Worm (Caenorhabditis elegans) whole organism, L2 larva: ENCODE measurements around the gene grk-2.
"Not testable (repeated sequence)": the region's sequence is repeated elsewhere in the genome, so short reads cannot be mapped to it uniquely, and the experiment has no call there.

Source experiments
- C34F6.9 ChIP-seq: fragments of 150-350 bp; optimal IDR thresholded peaks from 2 replicates; lab custom pipeline; 2014; ENCODE audit warnings: missing biosample characterization, missing genetic modification characterization
- F13H6.1 ChIP-seq: sonication (generic microtip); optimal IDR thresholded peaks from 2 replicates; lab custom pipeline; 2016; ENCODE audit warnings: missing genetic modification characterization, missing compliant biosample characterization
- R02D3.7 ChIP-seq: fragments of 150-350 bp; optimal IDR thresholded peaks from 2 replicates; lab custom pipeline; 2014; ENCODE audit warnings: missing biosample characterization, missing genetic modification characterization
- Y55F3AM.14 ChIP-seq: fragments of 200-800 bp; sonication (Bioruptor generic); optimal IDR thresholded peaks from 2 replicates; lab custom pipeline; 2018; ENCODE audit warnings: mild to moderate bottlenecking, missing genetic modification characterization, missing compliant biosample characterization
- ZK546.5 ChIP-seq: sonication (generic microtip); optimal IDR thresholded peaks from 2 replicates; lab custom pipeline; 2017; ENCODE audit warnings: missing biosample characterization, missing genetic modification characterization
- alr-1 ChIP-seq: fragments of 150-350 bp; optimal IDR thresholded peaks from 2 replicates; lab custom pipeline; 2014; ENCODE audit warnings: missing biosample characterization, missing genetic modification characterization
- aly-2 ChIP-seq: fragments of 150-350 bp; optimal IDR thresholded peaks from 2 replicates; lab custom pipeline; 2014; ENCODE audit warnings: missing biosample characterization, missing genetic modification characterization
- ama-1 ChIP-seq: fragments of 150-350 bp; optimal IDR thresholded peaks from 2 replicates; lab custom pipeline; 2018; ENCODE audit warnings: inconsistent platforms
- ceh-16 ChIP-seq: fragments of 150-350 bp; optimal IDR thresholded peaks from 2 replicates; lab custom pipeline; 2014; ENCODE audit warnings: missing biosample characterization, missing genetic modification characterization
- ceh-82 ChIP-seq: fragments of 150-350 bp; optimal IDR thresholded peaks from 2 replicates; lab custom pipeline; 2014; ENCODE audit warnings: missing biosample characterization, missing genetic modification characterization
- crh-2 ChIP-seq: sonication (generic microtip); optimal IDR thresholded peaks from 2 replicates; lab custom pipeline; 2017; ENCODE audit warnings: missing biosample characterization, missing genetic modification characterization
- dmd-4 ChIP-seq: sonication (generic microtip); optimal IDR thresholded peaks from 2 replicates; lab custom pipeline; 2017; ENCODE audit warnings: missing biosample characterization, missing genetic modification characterization
- egl-27 ChIP-seq: sonication (generic microtip); optimal IDR thresholded peaks from 3 replicates; lab custom pipeline; 2017; ENCODE audit warnings: missing biosample characterization, missing genetic modification reagents, missing genetic modification characterization
- elt-3 ChIP-seq: sonication (generic microtip); optimal IDR thresholded peaks from 2 replicates; lab custom pipeline; 2017; ENCODE audit warnings: missing biosample characterization, missing genetic modification characterization
- fos-1 ChIP-seq: fragments of 150-350 bp; optimal IDR thresholded peaks from 2 replicates; lab custom pipeline; 2014; ENCODE audit warnings: missing biosample characterization, missing genetic modification characterization
- lin-11 ChIP-seq: fragments of 150-350 bp; sonication (generic microtip); optimal IDR thresholded peaks from 2 replicates; lab custom pipeline; 2014; ENCODE audit warnings: missing biosample characterization, missing genetic modification characterization, inconsistent platforms, mixed read lengths
- lin-13 ChIP-seq: fragments of 150-350 bp; optimal IDR thresholded peaks from 2 replicates; lab custom pipeline; 2014; ENCODE audit warnings: missing biosample characterization, missing genetic modification reagents, missing genetic modification characterization
- lsy-2 ChIP-seq, 2 experiments: fragments of 150-350 bp in 1 of 2; sonication (generic microtip) in 1 of 2; optimal IDR thresholded peaks; 2 replicates each; lab custom pipeline; 2014 to 2017; ENCODE audit warnings: missing biosample characterization in 2 of 2, missing genetic modification characterization in 2 of 2
- mab-5 ChIP-seq: fragments of 150-350 bp; optimal IDR thresholded peaks from 2 replicates; lab custom pipeline; 2014; ENCODE audit warnings: missing biosample characterization, missing genetic modification characterization
- mbf-1 ChIP-seq: sonication (generic microtip); optimal IDR thresholded peaks from 2 replicates; lab custom pipeline; 2017; ENCODE audit warnings: missing biosample characterization, missing genetic modification characterization
- mdl-1 ChIP-seq, 2 experiments: fragments of 150-350 bp in 1 of 2; sonication (generic microtip) in 1 of 2; optimal IDR thresholded peaks; 2 replicates each; lab custom pipeline; 2017; ENCODE audit warnings: missing biosample characterization in 2 of 2, missing genetic modification characterization in 2 of 2
- nhr-11 ChIP-seq: fragments of 150-350 bp; optimal IDR thresholded peaks from 2 replicates; lab custom pipeline; 2014; ENCODE audit warnings: missing biosample characterization, missing genetic modification characterization
- nhr-129 ChIP-seq: fragments of 150-350 bp; optimal IDR thresholded peaks from 2 replicates; lab custom pipeline; 2014; ENCODE audit warnings: missing biosample characterization, missing genetic modification characterization
- nhr-21 ChIP-seq: fragments of 150-350 bp; optimal IDR thresholded peaks from 2 replicates; lab custom pipeline; 2014; ENCODE audit warnings: missing biosample characterization, missing genetic modification characterization
- nhr-23 ChIP-seq: fragments of 150-350 bp; optimal IDR thresholded peaks from 2 replicates; lab custom pipeline; 2014; ENCODE audit warnings: missing biosample characterization, missing genetic modification reagents, missing genetic modification characterization
- nhr-237 ChIP-seq: fragments of 150-350 bp; optimal IDR thresholded peaks from 2 replicates; lab custom pipeline; 2014; ENCODE audit warnings: missing biosample characterization, missing genetic modification characterization
- nhr-25 ChIP-seq: fragments of 150-350 bp; sonication (generic microtip); optimal IDR thresholded peaks from 3 replicates; lab custom pipeline; 2014; ENCODE audit warnings: missing biosample characterization, missing genetic modification characterization
- peb-1 ChIP-seq: fragments of 150-350 bp; optimal IDR thresholded peaks from 2 replicates; lab custom pipeline; 2014; ENCODE audit warnings: missing biosample characterization, missing genetic modification characterization
- sem-4 ChIP-seq: fragments of 150-350 bp; optimal IDR thresholded peaks from 2 replicates; lab custom pipeline; 2014; ENCODE audit warnings: missing biosample characterization, missing genetic modification reagents, missing genetic modification characterization
- skn-1 ChIP-seq: sonication (generic microtip); optimal IDR thresholded peaks from 2 replicates; lab custom pipeline; 2017; ENCODE audit warnings: missing biosample characterization, missing genetic modification characterization
- sma-3 ChIP-seq: sonication (generic microtip); optimal IDR thresholded peaks from 2 replicates; lab custom pipeline; 2016; ENCODE audit warnings: missing genetic modification reagents, missing genetic modification characterization, missing compliant biosample characterization
- snpc-4 ChIP-seq: fragments of 150-350 bp; optimal IDR thresholded peaks from 2 replicates; lab custom pipeline; 2014; ENCODE audit warnings: missing biosample characterization, missing genetic modification characterization
- unc-39 ChIP-seq: fragments of 150-350 bp; optimal IDR thresholded peaks from 2 replicates; lab custom pipeline; 2014; ENCODE audit warnings: missing biosample characterization, missing genetic modification characterization
- unc-55 ChIP-seq: fragments of 150-350 bp; sonication (generic microtip); optimal IDR thresholded peaks from 3 replicates; lab custom pipeline; 2014; ENCODE audit warnings: missing biosample characterization, missing genetic modification reagents, missing genetic modification characterization
- ztf-1 ChIP-seq: fragments of 200-800 bp; sonication (Bioruptor generic); conservative IDR thresholded peaks from 2 replicates; pipeline ENCODE4 v1.3.6; 2022; ENCODE audit warnings: missing genetic modification characterization, missing compliant biosample characterization
- ztf-11 ChIP-seq: sonication (generic microtip); optimal IDR thresholded peaks from 2 replicates; lab custom pipeline; 2017; ENCODE audit warnings: missing biosample characterization, missing genetic modification characterization
- ztf-4 ChIP-seq: fragments of 150-350 bp; optimal IDR thresholded peaks from 2 replicates; lab custom pipeline; 2014; ENCODE audit warnings: missing biosample characterization, missing genetic modification characterization

Gene grk-2

DNA sequence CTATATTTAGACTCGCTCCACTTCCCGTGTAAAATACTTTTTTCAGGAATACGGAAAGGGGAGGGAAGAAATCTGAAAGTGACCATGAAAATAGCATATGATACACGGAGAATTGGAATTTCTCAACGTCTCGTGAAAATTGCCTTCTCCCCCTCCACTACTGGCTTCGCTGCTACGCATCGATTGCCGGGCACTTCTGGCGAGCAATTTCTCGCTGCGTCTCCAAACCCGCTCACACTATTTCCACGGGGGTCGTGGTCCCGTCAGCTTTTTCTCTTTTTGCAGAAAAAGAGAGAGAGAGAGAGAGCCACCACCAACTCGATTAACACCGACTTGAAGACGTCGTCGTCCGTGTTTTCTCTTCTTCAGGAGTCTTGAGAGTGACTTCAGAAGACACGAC, 4.9 kb upstream of the grk-2 start (continued):
- no peak for TF ChIP-seq ama-1 (lab: Kevin White, UChicago)
- TF ChIP-seq ZK546.5 (tag; lab: Kevin White, UChicago): no peak
- TF ChIP-seq alr-1 (tag; lab: Kevin White, UChicago): no peak
- TF ChIP-seq nhr-11 (tag; lab: Kevin White, UChicago): no peak
- TF ChIP-seq nhr-237 (tag; lab: Kevin White, UChicago): no peak

DNA sequence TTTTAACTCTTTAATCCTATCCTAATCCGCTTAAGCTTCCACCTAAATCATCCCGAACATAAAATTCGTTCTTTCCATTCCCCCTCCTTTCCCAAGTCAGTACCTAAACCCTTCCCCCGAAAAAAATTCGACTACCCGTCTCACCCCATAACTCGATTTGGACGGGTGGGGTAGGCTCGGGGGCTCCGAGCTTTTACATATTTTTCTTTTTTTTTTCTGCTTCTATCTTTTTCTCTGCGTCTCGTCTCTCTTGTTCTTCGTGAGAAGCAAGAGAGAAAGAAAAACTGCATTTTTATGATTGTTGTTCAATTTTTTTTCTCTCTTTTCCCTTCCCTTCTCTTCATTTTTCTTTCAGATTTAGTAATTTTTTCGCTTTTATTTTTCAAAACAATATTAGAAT, 509 bp upstream of the grk-2 start:
- peak in 1 of 2 experiments; percentile 20 for TF ChIP-seq lsy-2 (tag; optimal IDR thresholded peaks at IDR 0.05; lab: Kevin White, UChicago)
- TF ChIP-seq sma-3 (GFP tag; lab: Kevin White, UChicago): no peak
- TF ChIP-seq C34F6.9: peak; percentile 60
- TF ChIP-seq F13H6.1: peak; percentile 21
- TF ChIP-seq unc-55 (GFP tag; lab: Kevin White, UChicago): peak; percentile 27
- no peak for TF ChIP-seq nhr-25 (tag; lab: Kevin White, UChicago)

DNA sequence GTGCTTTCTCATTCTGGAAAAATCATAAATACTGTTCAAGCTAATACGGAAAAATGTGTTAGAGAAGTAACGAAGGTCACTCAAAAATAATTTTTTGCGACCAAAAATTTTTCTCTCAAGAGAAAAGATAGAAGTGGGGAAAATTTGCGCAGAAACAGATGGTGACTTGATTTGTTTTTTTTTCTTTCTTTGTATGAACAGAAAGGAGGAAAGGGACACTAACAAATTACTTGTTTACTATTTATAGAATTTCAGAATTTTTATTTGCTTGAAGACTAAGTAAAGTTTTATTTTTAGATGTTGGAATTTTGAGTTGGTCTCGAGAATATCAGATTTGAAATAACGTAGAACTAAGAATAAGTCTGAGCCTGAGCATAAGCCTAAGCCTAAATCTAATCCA, 7.4 kb downstream of the grk-2 start, which contains the start of gene W02B3.4:
Gene W02B3.4 (minus strand): TSS at position 101 of the 400 bp plus-strand sequence.
- no peak for TF ChIP-seq nhr-11 (tag; lab: Kevin White, UChicago)
- no peak for TF ChIP-seq ztf-11
- no peak for TF ChIP-seq mdl-1 (tag; optimal IDR thresholded peaks at IDR 0.05; lab: Kevin White, UChicago)
- no peak for TF ChIP-seq ztf-1 (GFP tag; lab: Robert Waterston, UW)
- TF ChIP-seq mbf-1: no peak
- TF ChIP-seq skn-1: no peak

DNA sequence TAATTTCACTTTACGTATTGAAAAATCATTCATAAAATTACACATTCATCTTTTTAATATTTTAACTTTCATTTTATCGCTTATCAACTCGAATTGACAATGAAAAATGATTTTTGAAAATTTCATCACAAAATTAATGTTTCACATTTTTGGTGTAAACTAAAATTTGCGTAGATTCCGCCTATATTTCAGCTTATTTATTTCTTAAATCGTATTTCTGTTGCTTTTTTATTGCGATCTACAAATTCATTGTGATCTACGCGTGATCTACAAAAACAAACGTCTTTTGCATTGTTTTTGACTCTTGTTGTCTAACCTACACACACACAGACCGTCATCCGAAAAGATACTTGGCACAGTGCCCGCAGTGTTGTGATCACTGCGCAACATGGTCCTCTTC, 12.2 kb downstream of the grk-2 start:
- TF ChIP-seq Y55F3AM.14 (GFP tag; lab: Kevin White, UChicago): no peak
- no peak for TF ChIP-seq mbf-1
- no peak for TF ChIP-seq mab-5 (tag; lab: Kevin White, UChicago)
- no peak for TF ChIP-seq ceh-82 (tag; lab: Kevin White, UChicago)
- TF ChIP-seq F13H6.1: no peak
- TF ChIP-seq fos-1 (tag; lab: Kevin White, UChicago): no peak
- no peak for TF ChIP-seq ztf-4
- TF ChIP-seq mdl-1 (tag; optimal IDR thresholded peaks at IDR 0.05; lab: Kevin White, UChicago): no peak
- no peak for TF ChIP-seq lsy-2 (tag; optimal IDR thresholded peaks at IDR 0.05; lab: Kevin White, UChicago)
- TF ChIP-seq egl-27 (tag; lab: Kevin White, UChicago): no peak
- TF ChIP-seq elt-3 (tag; lab: Kevin White, UChicago): no peak
- TF ChIP-seq alr-1 (tag; lab: Kevin White, UChicago): no peak
- TF ChIP-seq nhr-21: no peak
- no peak for TF ChIP-seq lin-13
- no peak for TF ChIP-seq nhr-11 (tag; lab: Kevin White, UChicago)
- no peak for TF ChIP-seq lin-11 (tag; lab: Kevin White, UChicago)
- no peak for TF ChIP-seq ama-1 (lab: Kevin White, UChicago)

DNA sequence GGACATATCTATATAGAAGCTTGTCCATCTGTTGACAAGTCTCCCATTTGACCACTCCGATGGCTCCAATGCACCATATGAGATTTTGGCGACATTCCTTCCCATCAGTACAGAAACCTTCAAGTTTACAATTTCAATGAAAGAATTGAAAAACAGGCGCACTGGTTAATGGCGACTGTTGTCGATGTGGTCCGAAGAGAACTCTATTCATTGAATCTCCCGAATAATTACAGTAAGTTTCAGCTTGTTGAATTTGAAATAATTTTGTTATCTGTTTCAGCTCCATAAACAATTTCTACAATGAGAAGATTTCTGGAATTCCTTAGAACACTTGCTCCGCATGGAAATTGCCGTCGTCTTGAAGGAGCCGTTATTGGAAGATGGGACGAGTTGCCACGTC, 12.9 kb downstream of the grk-2 start, which contains the start of gene elf-1:
Gene elf-1 (plus strand): TSS at position 301 of the 400 bp plus-strand sequence.
- TF ChIP-seq snpc-4 (tag; lab: Kevin White, UChicago); sem-4; C34F6.9: not testable (repeated sequence)

DNA sequence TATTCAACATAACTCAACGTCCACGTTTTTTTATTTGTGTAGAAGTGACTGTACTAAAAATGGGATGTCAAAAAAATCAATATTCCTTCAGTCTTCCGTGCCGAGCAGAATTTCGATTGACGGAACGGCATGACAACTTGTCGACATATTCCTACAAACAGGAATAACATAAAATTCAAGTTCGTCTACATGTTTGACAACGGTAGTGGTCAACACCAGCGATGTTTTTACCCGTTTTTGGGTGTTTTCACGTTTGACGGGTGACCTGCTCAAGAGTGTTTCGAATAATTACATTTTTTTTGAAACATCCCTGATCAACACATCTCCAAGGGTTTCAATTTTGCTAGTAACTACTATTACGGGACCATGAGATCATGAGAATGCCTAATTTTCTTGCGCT, 16.0 kb downstream of the grk-2 start, which contains the start of gene W02B3.7:
Gene W02B3.7 (minus strand): TSS at position 101 of the 400 bp plus-strand sequence.
- TF ChIP-seq alr-1 (tag; lab: Kevin White, UChicago): no peak
- TF ChIP-seq unc-39 (tag; lab: Kevin White, UChicago): no peak
- no peak for TF ChIP-seq dmd-4 (tag; lab: Kevin White, UChicago)
- TF ChIP-seq peb-1 (tag; lab: Kevin White, UChicago): no peak
- TF ChIP-seq mbf-1: no peak
- no peak for TF ChIP-seq snpc-4 (tag; lab: Kevin White, UChicago)
- TF ChIP-seq mab-5 (tag; lab: Kevin White, UChicago): no peak
- no peak for TF ChIP-seq ama-1 (lab: Kevin White, UChicago)
- no peak for TF ChIP-seq nhr-23 (tag; lab: Kevin White, UChicago)
- no peak for TF ChIP-seq F13H6.1
- no peak for TF ChIP-seq R02D3.7
- no peak for TF ChIP-seq sma-3 (GFP tag; lab: Kevin White, UChicago)
- TF ChIP-seq C34F6.9: no peak
- TF ChIP-seq crh-2 (tag; lab: Kevin White, UChicago): no peak
- TF ChIP-seq ceh-16 (tag; lab: Kevin White, UChicago): no peak
- no peak for TF ChIP-seq lin-11 (tag; lab: Kevin White, UChicago)
- TF ChIP-seq nhr-129 (tag; lab: Kevin White, UChicago): no peak
- TF ChIP-seq aly-2: no peak
